Fruit fly (Drosophila melanogaster) whole organism, embryonic: ENCODE results near the gene LysS.

ENCODE experiments used
- CG12236 ChIP-seq: fragments of 200-800 bp; sonication (Bioruptor generic); optimal IDR thresholded peaks from 2 replicates; lab custom pipeline; 2016; ENCODE audit warnings: missing biosample characterization, missing genetic modification characterization
- CG12391 ChIP-seq: fragments of 200-800 bp; sonication (Bioruptor generic); optimal IDR thresholded peaks from 3 replicates; lab custom pipeline; 2018; ENCODE audit warnings: missing biosample characterization, mild to moderate bottlenecking, missing genetic modification characterization, moderate library complexity
- CG14860 ChIP-seq: fragments of 200-800 bp; sonication (Bioruptor generic); IDR thresholded peaks from 3 replicates; pipeline ENCODE4 v1.3.6; 2022; ENCODE audit warnings: missing biosample characterization, missing genetic modification characterization; ENCODE audit not compliant: partially characterized antibody
- CG2120 ChIP-seq: fragments of 200-800 bp; sonication (Bioruptor generic); optimal IDR thresholded peaks from 3 replicates; lab custom pipeline; 2016; ENCODE audit warnings: missing biosample characterization, missing genetic modification characterization
- Hr51 ChIP-seq, 2 experiments: fragments of 200-800 bp; sonication (Bioruptor generic); optimal IDR thresholded peaks; 2 replicates in 1 of 2; 3 replicates in 1 of 2; lab custom pipeline; 2016 to 2018; ENCODE audit warnings: missing biosample characterization in 2 of 2, missing genetic modification characterization in 2 of 2, mild to moderate bottlenecking in 1 of 2, moderate library complexity in 1 of 2
- Sry-β ChIP-seq: fragments of 200-800 bp; sonication (Bioruptor generic); optimal IDR thresholded peaks from 2 replicates; lab custom pipeline; 2018; ENCODE audit warnings: missing biosample characterization, mild to moderate bottlenecking, missing genetic modification characterization, moderate library complexity
- gsb ChIP-seq: fragments of 200-800 bp; sonication (Bioruptor generic); IDR thresholded peaks from 2 replicates; pipeline ENCODE4 v1.3.6; 2022; ENCODE audit warnings: missing biosample characterization, missing genetic modification characterization
- mirr ChIP-seq: fragments of 200-800 bp; sonication (Bioruptor generic); optimal IDR thresholded peaks from 3 replicates; lab custom pipeline; 2018; ENCODE audit warnings: missing biosample characterization, mild to moderate bottlenecking, missing genetic modification characterization
- onecut ChIP-seq: fragments of 200-800 bp; sonication (Bioruptor generic); IDR thresholded peaks from 2 replicates; pipeline ENCODE4 v1.3.6; 2022; ENCODE audit warnings: missing biosample characterization, missing genetic modification characterization
- run ChIP-seq: fragments of 200-800 bp; sonication (Bioruptor generic); optimal IDR thresholded peaks from 3 replicates; lab custom pipeline; 2018; ENCODE audit warnings: missing biosample characterization, mild to moderate bottlenecking, missing genetic modification characterization
- stc ChIP-seq: fragments of 200-800 bp; sonication (Bioruptor generic); IDR thresholded peaks from 2 replicates; pipeline ENCODE4 v1.3.6; 2022; ENCODE audit warnings: missing biosample characterization, missing genetic modification characterization

DNA sequence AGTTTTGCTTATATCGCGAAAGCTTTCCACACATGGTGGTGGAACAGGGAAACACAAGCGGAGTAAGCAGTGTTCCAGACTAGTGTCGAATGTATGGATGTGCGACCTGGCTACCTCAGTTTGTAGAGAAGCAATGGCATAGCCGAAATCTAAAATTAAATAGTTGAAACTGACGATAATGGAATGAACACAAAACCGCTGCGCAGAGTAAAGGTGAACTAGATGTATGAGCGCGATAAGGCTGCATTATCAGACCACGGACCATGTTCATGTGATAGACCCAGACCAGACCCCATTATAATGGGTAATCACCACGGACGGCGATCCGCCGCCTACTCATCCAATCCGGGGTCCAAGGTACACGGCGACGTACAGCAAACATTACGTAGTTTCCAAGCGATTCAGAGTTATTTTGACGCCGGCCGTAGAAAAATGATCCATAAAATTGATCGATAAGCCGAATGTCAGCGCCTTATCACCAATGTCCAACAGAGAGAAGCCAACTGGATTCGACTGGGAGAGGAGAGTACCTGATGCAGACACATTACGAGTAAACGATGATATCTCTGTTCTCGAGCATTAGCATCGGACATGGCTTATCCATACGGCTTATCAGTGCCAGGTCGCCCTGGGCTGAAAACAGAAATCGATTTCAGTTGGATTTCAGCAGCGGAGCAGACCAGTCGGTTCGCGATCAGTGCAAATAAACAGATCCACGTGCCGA lies 38.4 kb upstream of the LysS start, which contains the start of gene CG13912:
- TF ChIP-seq CG12391 (tag; lab: Kevin White, UChicago) (no peak), stc (no peak), CG12236 (GFP tag; lab: Kevin White, UChicago) (no peak), Sry-β (GFP tag; lab: Kevin White, UChicago) (no peak), mirr (peak; percentile 86), CG14860 (GFP tag; lab: Robert Waterston, UW) (no peak), gsb (GFP tag; lab: Robert Waterston, UW) (no peak), run (tag; lab: Kevin White, UChicago) (peak; percentile 14), CG2120 (GFP tag; lab: Kevin White, UChicago) (peak; percentile 24), onecut (GFP tag; lab: Robert Waterston, UW) (no peak; the same call in 1 of the 2 replicates), Hr51 (GFP tag; optimal IDR thresholded peaks at IDR 0.05; lab: Kevin White, UChicago) (no peak)
